Worm (Caenorhabditis elegans): ENCODE results near the gene T09F3.2.
"Not testable (repeated sequence)": the region's sequence is repeated elsewhere in the genome, so short reads cannot be mapped to it uniquely, and the experiment has no call there.

The T09F3.2 gene

ce11 chrII:10439976-10440375 is 49.0 kb downstream of the T09F3.2 start, which contains the start of gene E04D5.4:
Gene E04D5.4 (plus strand): TSS chrII:10440276.
- TF ChIP-seq hlh-12 (tag; optimal IDR thresholded peaks at IDR 0.05) (no peak), attf-5 (GFP tag; optimal IDR thresholded peaks at IDR 0.05) (no peak), nhr-179 (tag; optimal IDR thresholded peaks at IDR 0.05) (no peak)

- TF ChIP-seq ztf-26 (tag; optimal IDR thresholded peaks at IDR 0.05); bed-2 (GFP tag; IDR thresholded peaks at IDR 0.05); lir-1 (GFP tag; conservative IDR thresholded peaks at IDR 0.05): not testable (repeated sequence)
Observed at ce11 chrII:10442846-10443245, 51.9 kb downstream of the T09F3.2 start, which contains the start of gene ZK673.1. Gene ZK673.1 (plus strand): TSS chrII:10443146.

All from whole organism, young adult.